Fruit fly (Drosophila melanogaster) whole organism, adult: ENCODE measurements around the gene CG42337.
A peak's percentile ranks its signal among the peaks of the same experiment; 100 is the strongest.

Experiments
- CG11617 ChIP-seq: fragments of 200-800 bp; sonication (Bioruptor generic); optimal IDR thresholded peaks from 2 replicates; lab custom pipeline; 2017; ENCODE audit warnings: mild to moderate bottlenecking, missing biosample characterization, missing genetic modification reagents, missing genetic modification characterization
- CG12768 ChIP-seq: fragments of 200-800 bp; sonication (Bioruptor generic); optimal IDR thresholded peaks from 2 replicates; lab custom pipeline; 2017; ENCODE audit warnings: missing biosample characterization, missing genetic modification characterization, mild to moderate bottlenecking, moderate library complexity, missing genetic modification reagents
- CG14711 ChIP-seq: fragments of 200-800 bp; sonication (Bioruptor generic); optimal IDR thresholded peaks from 2 replicates; lab custom pipeline; 2018; ENCODE audit warnings: missing biosample characterization, mild to moderate bottlenecking, missing genetic modification characterization, moderate library complexity
- CG1620 ChIP-seq: fragments of 200-800 bp; sonication (Bioruptor generic); optimal IDR thresholded peaks from 2 replicates; lab custom pipeline; 2016; ENCODE audit warnings: missing biosample characterization, missing genetic modification characterization
- CG33017 ChIP-seq: fragments of 200-800 bp; sonication (Bioruptor generic); optimal IDR thresholded peaks from 2 replicates; lab custom pipeline; 2018; ENCODE audit warnings: missing biosample characterization, mild to moderate bottlenecking, missing genetic modification characterization, moderate library complexity
- CG5204 ChIP-seq: fragments of 200-800 bp; sonication (Bioruptor generic); optimal IDR thresholded peaks from 2 replicates; lab custom pipeline; 2016; ENCODE audit warnings: missing biosample characterization, missing genetic modification characterization
- CG7045 ChIP-seq: fragments of 200-800 bp; sonication (Bioruptor generic); optimal IDR thresholded peaks from 2 replicates; lab custom pipeline; 2017; ENCODE audit warnings: missing biosample characterization, mild to moderate bottlenecking, missing genetic modification characterization
- CG7101 ChIP-seq: fragments of 200-800 bp; sonication (Bioruptor generic); optimal IDR thresholded peaks from 2 replicates; lab custom pipeline; 2018; ENCODE audit warnings: missing biosample characterization, mild to moderate bottlenecking, missing genetic modification characterization, moderate library complexity
- Clk ChIP-seq: fragments of 200-800 bp; sonication (Bioruptor generic); optimal IDR thresholded peaks from 2 replicates; lab custom pipeline; 2017; ENCODE audit warnings: missing biosample characterization, missing genetic modification characterization
- Crg-1 ChIP-seq: fragments of 200-800 bp; sonication (Bioruptor generic); optimal IDR thresholded peaks from 2 replicates; lab custom pipeline; 2016; ENCODE audit warnings: missing biosample characterization, missing genetic modification characterization
- Hr96 ChIP-seq: fragments of 200-800 bp; sonication (Bioruptor generic); optimal IDR thresholded peaks from 2 replicates; lab custom pipeline; 2016; ENCODE audit warnings: missing biosample characterization, missing genetic modification characterization
- Mnt ChIP-seq: fragments of 200-800 bp; sonication (Bioruptor generic); optimal IDR thresholded peaks from 2 replicates; lab custom pipeline; 2016; ENCODE audit warnings: missing biosample characterization, mild to moderate bottlenecking, missing genetic modification characterization
- bab1 ChIP-seq: fragments of 200-800 bp; sonication (Bioruptor generic); optimal IDR thresholded peaks from 3 replicates; lab custom pipeline; 2019; ENCODE audit warnings: missing biosample characterization, mild to moderate bottlenecking, missing genetic modification characterization, moderate library complexity
- cic ChIP-seq: fragments of 200-800 bp; sonication (Bioruptor generic); optimal IDR thresholded peaks from 2 replicates; lab custom pipeline; 2017; ENCODE audit warnings: missing biosample characterization, mild to moderate bottlenecking, missing genetic modification characterization, moderate library complexity
- cnc ChIP-seq, 2 experiments: fragments of >200 bp; optimal IDR thresholded peaks; 2 replicates each; lab custom pipeline; 2017
- kay ChIP-seq: fragments of 200-800 bp; sonication (Bioruptor generic); peaks from one replicate; lab custom pipeline; 2016; ENCODE audit warnings: missing biosample characterization, missing genetic modification characterization, borderline replicate concordance
- ovo ChIP-seq: fragments of 200-800 bp; sonication (Bioruptor generic); optimal IDR thresholded peaks from 2 replicates; lab custom pipeline; 2016; ENCODE audit warnings: missing biosample characterization, missing genetic modification characterization
- pad ChIP-seq: fragments of 200-800 bp; sonication (Bioruptor generic); optimal IDR thresholded peaks from 3 replicates; lab custom pipeline; 2017; ENCODE audit warnings: missing biosample characterization, missing genetic modification characterization, mild to moderate bottlenecking, moderate library complexity, missing genetic modification reagents
- tj ChIP-seq: fragments of 200-800 bp; sonication (Bioruptor generic); optimal IDR thresholded peaks from 3 replicates; lab custom pipeline; 2017; ENCODE audit warnings: missing biosample characterization, mild to moderate bottlenecking, missing genetic modification characterization, moderate library complexity
- toe ChIP-seq: fragments of 200-800 bp; sonication (Bioruptor generic); optimal IDR thresholded peaks from 2 replicates; lab custom pipeline; 2016; ENCODE audit warnings: missing biosample characterization, missing genetic modification characterization

CG42337 gene

DNA sequence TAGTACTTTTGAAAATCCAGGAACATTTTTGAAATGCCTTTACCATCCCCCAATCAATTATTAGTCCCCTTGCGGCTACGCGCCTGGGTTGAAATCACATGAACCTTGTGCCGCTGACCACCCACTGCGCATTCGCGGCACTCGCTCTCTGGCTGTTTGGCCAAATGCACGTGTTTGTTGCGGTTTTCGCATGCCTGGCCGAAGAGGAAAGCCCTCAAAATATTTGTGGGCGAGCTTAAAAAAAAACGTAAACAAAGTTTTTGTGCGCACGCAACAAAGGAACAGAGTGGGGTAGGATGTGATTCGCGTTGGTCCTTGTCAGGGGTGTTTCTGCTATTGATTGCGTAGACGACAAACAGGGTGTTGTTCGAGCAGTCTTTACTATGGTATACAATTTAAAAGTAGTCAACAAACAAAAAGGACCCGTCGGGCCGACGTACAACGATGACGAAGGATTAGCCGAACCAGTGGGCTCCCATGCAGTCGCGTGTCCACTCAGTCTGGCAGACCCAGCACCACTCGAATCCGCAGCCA lies 1.3 kb upstream of the CG42337 start:
- TF ChIP-seq CG33017 (tag; lab: Kevin White, UChicago) (no peak), CG1620 (no peak), cic (peak; percentile 9), pad (GFP tag; lab: Kevin White, UChicago) (no peak), Clk (GFP tag; lab: Kevin White, UChicago) (no peak), toe (no peak), CG14711 (no peak), Hr96 (GFP tag; lab: Kevin White, UChicago) (no peak), kay (no peak), Mnt (peak; percentile 33)

DNA sequence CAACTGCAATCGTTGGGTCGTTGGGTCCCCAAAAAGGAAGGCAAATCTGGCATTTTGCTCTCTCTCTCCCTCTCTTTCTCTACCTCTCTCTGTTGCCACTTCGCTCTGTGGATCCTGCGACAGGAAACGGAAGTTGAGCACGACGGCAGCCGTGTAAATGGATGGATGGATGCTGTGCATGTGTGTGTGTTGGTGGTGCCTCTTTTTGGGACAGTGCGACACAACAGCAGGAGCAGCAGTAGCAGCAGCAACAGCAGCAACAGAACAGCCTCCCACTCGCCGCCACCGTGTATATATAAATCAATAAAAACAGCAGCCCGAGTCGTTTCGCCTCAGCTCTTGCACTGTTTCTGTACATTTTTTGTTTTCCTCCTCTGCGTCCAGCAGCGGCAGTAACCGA lies 1.1 kb downstream of the CG42337 start:
- no peak for TF ChIP-seq cnc (optimal IDR thresholded peaks at IDR 0.05; lab: Kevin White, UChicago)
- TF ChIP-seq CG11617 (GFP tag; lab: Kevin White, UChicago), result no peak
- no peak for TF ChIP-seq CG5204 (GFP tag; lab: Kevin White, UChicago)
- no peak for TF ChIP-seq bab1
- no peak for TF ChIP-seq Mnt
- no peak for TF ChIP-seq CG7045 (GFP tag; lab: Kevin White, UChicago)
- no peak for TF ChIP-seq CG1620
- TF ChIP-seq CG33017 (tag; lab: Kevin White, UChicago), result no peak
- TF ChIP-seq pad (GFP tag; lab: Kevin White, UChicago), result no peak
- no peak for TF ChIP-seq ovo
- no peak for TF ChIP-seq CG12768 (GFP tag; lab: Kevin White, UChicago)
- no peak for TF ChIP-seq Clk (GFP tag; lab: Kevin White, UChicago)
- TF ChIP-seq CG14711, result no peak
- TF ChIP-seq toe, result no peak
- TF ChIP-seq tj (GFP tag; lab: Kevin White, UChicago), result no peak
- TF ChIP-seq cic, result no peak
- no peak for TF ChIP-seq Hr96 (GFP tag; lab: Kevin White, UChicago)

DNA sequence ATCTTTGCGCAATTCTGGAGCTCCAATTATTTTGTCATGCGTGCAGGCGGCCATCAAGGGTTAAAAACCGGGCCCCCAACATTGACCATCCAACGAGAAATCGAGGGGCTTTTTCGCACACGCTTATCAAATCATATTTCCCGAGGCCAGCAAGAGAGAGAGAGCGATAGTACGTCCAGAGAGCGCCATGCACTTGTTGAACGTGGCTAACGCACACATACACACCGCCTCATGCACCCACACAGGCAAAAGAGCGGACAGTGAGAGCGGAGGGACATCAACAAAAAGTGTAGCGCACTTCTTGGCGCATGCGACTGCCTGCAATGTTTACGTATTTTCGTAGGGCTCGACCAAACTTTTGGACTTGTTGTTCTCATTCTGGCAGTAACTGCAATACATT lies 6.7 kb downstream of the CG42337 start:
- TF ChIP-seq ovo, result no peak
- TF ChIP-seq bab1, result no peak
- TF ChIP-seq CG14711, result no peak
- no peak for TF ChIP-seq cnc (optimal IDR thresholded peaks at IDR 0.05; lab: Kevin White, UChicago)
- no peak for TF ChIP-seq tj (GFP tag; lab: Kevin White, UChicago)
- no peak for TF ChIP-seq CG12768 (GFP tag; lab: Kevin White, UChicago)
- no peak for TF ChIP-seq CG33017 (tag; lab: Kevin White, UChicago)
- TF ChIP-seq cic, result no peak
- TF ChIP-seq CG5204 (GFP tag; lab: Kevin White, UChicago), result no peak
- no peak for TF ChIP-seq Mnt
- TF ChIP-seq kay, result no peak
- no peak for TF ChIP-seq CG11617 (GFP tag; lab: Kevin White, UChicago)
- no peak for TF ChIP-seq CG7045 (GFP tag; lab: Kevin White, UChicago)
- no peak for TF ChIP-seq Crg-1
- TF ChIP-seq Clk (GFP tag; lab: Kevin White, UChicago), result no peak
- no peak for TF ChIP-seq pad (GFP tag; lab: Kevin White, UChicago)
- TF ChIP-seq CG7101 (tag; lab: Kevin White, UChicago), result no peak
- TF ChIP-seq CG1620, result no peak

DNA sequence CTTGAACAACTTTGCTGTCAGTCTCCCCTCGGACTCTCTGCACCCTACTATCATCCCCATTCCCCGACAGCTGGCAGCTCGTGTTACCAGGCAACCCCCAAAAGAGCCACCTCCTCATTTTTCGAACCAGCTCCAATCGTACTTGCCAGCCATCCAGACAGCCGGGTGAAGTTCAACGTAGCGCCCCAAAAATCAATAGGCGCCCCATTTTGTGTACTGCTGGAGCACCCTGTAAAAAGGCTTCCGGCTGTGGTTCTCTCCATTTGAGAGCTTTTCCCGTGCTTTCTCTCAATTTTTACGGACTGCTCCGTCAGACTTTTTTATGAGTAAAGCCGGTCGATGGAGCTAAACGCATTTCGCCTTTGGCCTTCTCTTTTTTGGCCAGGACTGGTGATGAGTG lies 7.5 kb downstream of the CG42337 start:
- TF ChIP-seq CG1620, result no peak
- TF ChIP-seq cic, result no peak
- no peak for TF ChIP-seq pad (GFP tag; lab: Kevin White, UChicago)
- no peak for TF ChIP-seq bab1

DNA sequence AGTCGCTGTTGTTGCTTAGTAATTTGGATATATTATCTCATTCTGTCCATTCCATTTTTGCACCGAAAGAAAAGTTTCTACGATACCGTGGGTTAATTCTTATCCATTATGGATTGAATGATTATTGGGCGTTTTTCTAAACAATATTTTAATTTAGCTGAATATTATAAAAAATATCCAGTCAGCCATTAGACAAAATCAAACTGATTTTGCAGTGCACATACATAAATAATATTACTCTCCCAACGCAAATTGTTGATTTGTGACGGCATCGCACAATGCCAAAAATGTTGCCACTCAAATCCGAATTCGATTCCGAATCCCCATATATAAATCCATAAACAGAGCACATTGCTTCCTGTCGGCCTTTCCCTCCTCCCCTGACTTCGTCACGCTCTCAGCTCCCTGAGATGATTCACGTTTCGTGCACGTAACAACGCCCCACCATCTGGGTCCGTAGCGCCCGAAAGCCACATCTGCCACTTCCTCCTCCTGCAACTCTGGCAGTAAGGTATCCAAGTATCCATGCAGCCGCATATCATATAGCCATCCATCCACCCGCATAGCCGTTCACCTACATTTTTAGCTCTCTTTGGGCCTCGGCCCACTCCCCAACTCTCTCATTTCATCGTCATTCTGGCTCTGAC lies 16.1 kb downstream of the CG42337 start:
- no peak for TF ChIP-seq cic
- TF ChIP-seq kay, result no peak
- no peak for TF ChIP-seq Crg-1
- TF ChIP-seq pad (GFP tag; lab: Kevin White, UChicago), result no peak
- no peak for TF ChIP-seq cnc (optimal IDR thresholded peaks at IDR 0.05; lab: Kevin White, UChicago)
- no peak for TF ChIP-seq CG5204 (GFP tag; lab: Kevin White, UChicago)
- TF ChIP-seq Clk (GFP tag; lab: Kevin White, UChicago), result no peak
- peak; percentile 27 for TF ChIP-seq CG33017 (tag; lab: Kevin White, UChicago)
- TF ChIP-seq CG11617 (GFP tag; lab: Kevin White, UChicago), result no peak
- TF ChIP-seq Hr96 (GFP tag; lab: Kevin White, UChicago), result no peak
- peak; percentile 47 for TF ChIP-seq CG14711
- TF ChIP-seq bab1, result no peak
- TF ChIP-seq CG1620, result no peak
- TF ChIP-seq CG7101 (tag; lab: Kevin White, UChicago), result no peak

DNA sequence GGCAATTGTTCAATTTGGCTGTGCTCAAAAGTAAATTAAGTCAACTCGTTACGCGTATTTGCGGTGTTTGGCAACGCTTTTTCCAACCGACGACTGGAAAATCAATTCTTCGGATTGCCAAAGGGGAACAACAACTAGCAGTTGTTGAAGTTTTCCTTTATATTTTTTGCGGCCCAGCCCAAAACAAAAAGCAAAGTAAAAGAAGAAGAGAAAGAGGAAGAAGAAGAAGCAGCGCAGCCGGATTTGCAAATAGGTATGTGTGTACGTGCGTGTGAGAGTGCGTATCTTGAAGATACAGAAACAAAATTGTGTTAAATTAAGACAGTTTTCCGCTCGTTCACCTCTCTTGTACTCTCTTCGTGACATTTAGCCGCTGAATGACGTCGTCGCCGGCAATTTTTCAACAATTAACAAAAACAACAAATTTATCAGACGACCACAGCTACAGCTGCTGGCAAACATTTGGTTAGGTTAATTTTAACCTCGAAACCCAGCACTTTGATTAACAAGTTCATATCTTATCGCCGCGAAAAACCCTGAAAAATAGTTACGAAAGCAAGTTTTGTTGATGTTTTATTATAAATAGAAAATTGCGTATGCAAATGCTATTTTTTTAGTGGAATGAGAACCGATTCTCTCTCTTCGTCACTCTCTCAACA lies 16.8 kb downstream of the CG42337 start:
- TF ChIP-seq tj (GFP tag; lab: Kevin White, UChicago), result no peak
- no peak for TF ChIP-seq CG14711
- TF ChIP-seq CG33017 (tag; lab: Kevin White, UChicago), result no peak
- TF ChIP-seq Mnt, result no peak
- TF ChIP-seq cic, result no peak
- TF ChIP-seq CG7101 (tag; lab: Kevin White, UChicago), result no peak
- no peak for TF ChIP-seq cnc (optimal IDR thresholded peaks at IDR 0.05; lab: Kevin White, UChicago)
